Fruit fly (Drosophila melanogaster): ENCODE measurements around the gene CG32563.

- no peak for TF ChIP-seq Dll (optimal IDR thresholded peaks at IDR 0.05)
- TF ChIP-seq CG8478 (optimal IDR thresholded peaks at IDR 0.05): no peak
- no peak for TF ChIP-seq usp (GFP tag; optimal IDR thresholded peaks at IDR 0.05)
- TF ChIP-seq psq (optimal IDR thresholded peaks at IDR 0.05): no peak
- TF ChIP-seq pan (optimal IDR thresholded peaks at IDR 0.05): no peak
- no peak for TF ChIP-seq EcR (GFP tag; optimal IDR thresholded peaks at IDR 0.05)
Observed at dm6 chrX:17172777-17173315, 35.4 kb upstream of the CG32563 start.

Measured in whole organism.